Worm (Caenorhabditis elegans): Measurements from ENCODE around the gene C13A2.12.
"Not testable (repeated sequence)": the region's sequence is repeated elsewhere in the genome, so short reads cannot be mapped to it uniquely, and the experiment has no call there.

Gene C13A2.12

DNA sequence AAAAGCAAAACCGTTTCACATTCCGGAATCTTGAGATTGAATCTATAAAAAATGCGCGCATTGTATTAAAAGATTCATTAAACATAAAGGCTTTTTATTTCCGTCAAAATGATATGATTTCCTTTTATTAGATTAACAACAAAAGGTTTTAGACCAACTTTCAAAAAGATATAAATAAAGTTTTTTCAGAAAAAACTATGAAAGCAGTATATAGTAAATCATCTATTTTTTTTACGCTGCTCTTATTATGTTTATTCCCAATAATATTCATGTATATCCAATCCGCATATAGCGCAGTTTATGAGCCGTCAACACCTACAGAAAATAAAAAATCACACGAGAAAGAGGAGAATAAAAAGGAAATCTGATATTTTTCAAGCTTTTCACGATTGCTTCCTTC, 45.4 kb downstream of the C13A2.12 start, which contains the start of gene F07G11.2:
Gene F07G11.2 (plus strand): TSS at position 301 of the 400 bp plus-strand sequence.
- not testable (repeated sequence) for TF ChIP-seq ztf-1 (GFP tag; conservative IDR thresholded peaks at IDR 0.05); unc-62 (GFP tag; optimal IDR thresholded peaks at IDR 0.05); dmd-4 (tag; optimal IDR thresholded peaks at IDR 0.05)

DNA sequence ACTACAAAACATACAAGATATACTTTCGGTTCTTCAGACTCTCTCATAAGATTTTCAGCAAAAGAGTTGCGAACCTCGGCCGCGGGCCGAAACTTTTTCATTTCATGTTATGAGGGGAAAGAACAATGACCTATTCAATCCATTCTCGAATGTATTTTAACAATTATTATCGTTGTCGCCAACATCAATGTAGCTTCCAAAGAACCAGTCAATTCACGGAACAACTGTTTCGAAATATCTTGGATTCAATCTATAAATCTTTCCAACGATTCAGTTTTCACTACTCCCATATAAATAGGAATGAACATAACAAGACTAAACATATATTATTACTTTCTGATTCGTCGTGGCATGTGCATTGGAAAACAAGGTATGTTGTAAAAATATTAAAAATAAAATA, 48.0 kb downstream of the C13A2.12 start, which contains the start of gene F07G11.1:
Gene F07G11.1 (plus strand): TSS at position 301 of the 400 bp plus-strand sequence.
- TF ChIP-seq elt-1 (tag; optimal IDR thresholded peaks at IDR 0.05) (no peak), lin-13 (GFP tag; optimal IDR thresholded peaks at IDR 0.05) (no peak), nhr-237 (tag; optimal IDR thresholded peaks at IDR 0.05) (no peak), dmd-4 (tag; optimal IDR thresholded peaks at IDR 0.05) (no peak), crh-2 (tag; optimal IDR thresholded peaks at IDR 0.05) (no peak), mdl-1 (tag; optimal IDR thresholded peaks at IDR 0.05) (no peak), ztf-11 (tag; optimal IDR thresholded peaks at IDR 0.05) (no peak), fos-1 (tag; optimal IDR thresholded peaks at IDR 0.05) (no peak), C34F6.9 (tag; optimal IDR thresholded peaks at IDR 0.05) (no peak), snpc-4 (tag; optimal IDR thresholded peaks at IDR 0.05) (no peak), ama-1 (optimal IDR thresholded peaks at IDR 0.05) (no peak), lin-11 (tag; optimal IDR thresholded peaks at IDR 0.05) (no peak), nhr-11 (tag; optimal IDR thresholded peaks at IDR 0.05) (no peak), egl-27 (tag; optimal IDR thresholded peaks at IDR 0.05) (no peak)

All from whole organism, L2 larva.